Worm (Caenorhabditis elegans) whole organism, young adult: ENCODE results near the gene F20B10.3.

ENCODE experiments used
- C06A6.2 ChIP-seq: fragments of 200-800 bp; sonication (Bioruptor generic); conservative IDR thresholded peaks from 2 replicates; pipeline ENCODE4 v1.3.6; 2022; ENCODE audit warnings: missing genetic modification characterization, missing compliant biosample characterization
- C17E4.6 ChIP-seq: fragments of 200-800 bp; sonication (Bioruptor generic); IDR thresholded peaks from 2 replicates; pipeline ENCODE4 v1.3.6; 2022; ENCODE audit warnings: missing genetic modification reagents, missing genetic modification characterization, missing compliant biosample characterization
- D2030.7 ChIP-seq: fragments of 200-800 bp; sonication (Bioruptor generic); IDR thresholded peaks from 2 replicates; pipeline ENCODE4 v1.3.6; 2022; ENCODE audit warnings: missing genetic modification reagents, missing genetic modification characterization, missing compliant biosample characterization
- F10E7.11 ChIP-seq: sonication (generic microtip); optimal IDR thresholded peaks from 2 replicates; lab custom pipeline; 2017; ENCODE audit warnings: mild to moderate bottlenecking, missing genetic modification characterization, moderate library complexity, missing compliant biosample characterization
- F23B12.7 ChIP-seq: sonication (generic microtip); optimal IDR thresholded peaks from 2 replicates; lab custom pipeline; 2017; ENCODE audit warnings: missing genetic modification characterization, mild to moderate bottlenecking, missing compliant biosample characterization, antibody characterized with exemption, moderate library complexity; ENCODE audit not compliant: insufficient read depth
- F33H1.4 ChIP-seq: fragments of 200-800 bp; sonication (Bioruptor generic); IDR thresholded peaks from 2 replicates; pipeline ENCODE4 v1.3.6; 2022; ENCODE audit warnings: missing genetic modification reagents, missing genetic modification characterization, missing compliant biosample characterization
- F37B4.10 ChIP-seq: fragments of 200-800 bp; sonication (Bioruptor generic); IDR thresholded peaks from 2 replicates; pipeline ENCODE4 v1.3.6; 2022; ENCODE audit warnings: missing genetic modification characterization, missing compliant biosample characterization
- F55B11.4 ChIP-seq: sonication (generic microtip); optimal IDR thresholded peaks from 2 replicates; lab custom pipeline; 2016; ENCODE audit warnings: missing compliant biosample characterization, missing genetic modification characterization, borderline replicate concordance; ENCODE audit not compliant: insufficient read depth
- F57A8.1 ChIP-seq: fragments of 200-800 bp; sonication (Bioruptor generic); optimal IDR thresholded peaks from 2 replicates; lab custom pipeline; 2018; ENCODE audit warnings: mild to moderate bottlenecking, missing genetic modification characterization, moderate library complexity, missing compliant biosample characterization
- F57C9.4 ChIP-seq: sonication (generic microtip); optimal IDR thresholded peaks from 2 replicates; lab custom pipeline; 2017; ENCODE audit warnings: mild to moderate bottlenecking, missing genetic modification characterization, missing compliant biosample characterization
- K12H6.12 ChIP-seq: fragments of 200-800 bp; sonication (Bioruptor generic); optimal IDR thresholded peaks from 2 replicates; lab custom pipeline; 2018; ENCODE audit warnings: mild to moderate bottlenecking, missing genetic modification characterization, missing compliant biosample characterization
- T07F8.4 ChIP-seq: sonication (generic microtip); optimal IDR thresholded peaks from 2 replicates; lab custom pipeline; 2016; ENCODE audit warnings: mild to moderate bottlenecking, missing genetic modification characterization, moderate library complexity, missing compliant biosample characterization
- T26A5.8 ChIP-seq: sonication (generic microtip); optimal IDR thresholded peaks from 2 replicates; lab custom pipeline; 2016; ENCODE audit warnings: missing genetic modification characterization, missing compliant biosample characterization
- Y53G8AR.9 ChIP-seq: fragments of 200-800 bp; sonication (Bioruptor generic); conservative IDR thresholded peaks from 2 replicates; pipeline ENCODE4 v1.3.6; 2022; ENCODE audit warnings: missing genetic modification reagents, missing genetic modification characterization, missing compliant biosample characterization
- Y79H2A.3 ChIP-seq: fragments of 200-800 bp; sonication (Bioruptor generic); conservative IDR thresholded peaks from 2 replicates; pipeline ENCODE4 v1.3.6; 2022; ENCODE audit warnings: missing genetic modification reagents, missing genetic modification characterization, missing compliant biosample characterization
- ama-1 ChIP-seq, 3 experiments: fragments of 150-350 bp in 1 of 3; sonication (generic microtip) in 2 of 3; optimal IDR thresholded peaks; 2 replicates each; lab custom pipeline; 2014 to 2018; ENCODE audit warnings: missing biosample characterization in 2 of 3, missing genetic modification characterization in 2 of 3, missing genetic modification reagents in 2 of 3
- atf-7 ChIP-seq: sonication (generic microtip); optimal IDR thresholded peaks from 2 replicates; lab custom pipeline; 2017; ENCODE audit warnings: mild to moderate bottlenecking, missing genetic modification characterization, missing compliant biosample characterization
- attf-3 ChIP-seq: fragments of 200-800 bp; sonication (Bioruptor generic); conservative IDR thresholded peaks from 2 replicates; pipeline ENCODE4 v1.3.6; 2022; ENCODE audit warnings: missing genetic modification reagents, missing genetic modification characterization, missing compliant biosample characterization
- ccch-3 ChIP-seq: fragments of 200-800 bp; sonication (Bioruptor generic); optimal IDR thresholded peaks from 2 replicates; lab custom pipeline; 2018; ENCODE audit warnings: mild to moderate bottlenecking, missing genetic modification characterization, missing compliant biosample characterization
- cebp-1 ChIP-seq, 2 experiments: fragments of 200-800 bp in 1 of 2; sonication (Bioruptor generic) in 1 of 2; sonication (generic microtip) in 1 of 2; IDR thresholded peaks in 1 of 2; optimal IDR thresholded peaks in 1 of 2; 2 replicates each; pipeline versions ENCODE4 v1.3.6 to Lab custom; 2017 to 2022; ENCODE audit warnings: missing compliant biosample characterization in 2 of 2, missing genetic modification characterization in 2 of 2, mild to moderate bottlenecking in 1 of 2, missing genetic modification reagents in 1 of 2, moderate library complexity in 1 of 2
- ceh-40 ChIP-seq: fragments of 200-800 bp; sonication (Bioruptor generic); IDR thresholded peaks from 2 replicates; pipeline ENCODE4 v1.3.6; 2022; ENCODE audit warnings: missing genetic modification characterization, missing compliant biosample characterization
- ceh-58 ChIP-seq: fragments of 200-800 bp; sonication (Bioruptor generic); IDR thresholded peaks from 2 replicates; pipeline ENCODE4 v1.3.6; 2022; ENCODE audit warnings: missing genetic modification characterization, missing compliant biosample characterization
- chd-7 ChIP-seq: sonication (generic microtip); optimal IDR thresholded peaks from 2 replicates; lab custom pipeline; 2016; ENCODE audit warnings: mild to moderate bottlenecking, missing genetic modification characterization, moderate library complexity, missing compliant biosample characterization
- dox-1 ChIP-seq: fragments of 200-800 bp; sonication (Bioruptor generic); IDR thresholded peaks from 2 replicates; pipeline ENCODE4 v1.3.6; 2022; ENCODE audit warnings: missing genetic modification reagents, missing genetic modification characterization, missing compliant biosample characterization
- dpff-1 ChIP-seq: sonication (generic microtip); optimal IDR thresholded peaks from 2 replicates; lab custom pipeline; 2017; ENCODE audit warnings: mild to moderate bottlenecking, missing genetic modification characterization, missing compliant biosample characterization
- him-1 ChIP-seq: sonication (generic microtip); optimal IDR thresholded peaks from 2 replicates; lab custom pipeline; 2016; ENCODE audit warnings: missing genotype, missing genetic modification reagents, missing genetic modification characterization, missing compliant biosample characterization
- hmg-20 ChIP-seq: fragments of 200-800 bp; sonication (Bioruptor generic); IDR thresholded peaks from 2 replicates; pipeline ENCODE4 v1.3.6; 2022; ENCODE audit warnings: missing genetic modification reagents, missing genetic modification characterization, missing compliant biosample characterization
- lir-1 ChIP-seq: fragments of 200-800 bp; sonication (Bioruptor generic); conservative IDR thresholded peaks from 2 replicates; pipeline ENCODE4 v1.3.6; 2022; ENCODE audit warnings: missing genetic modification reagents, missing genetic modification characterization, missing compliant biosample characterization
- madf-3 ChIP-seq: fragments of 200-800 bp; sonication (Bioruptor generic); IDR thresholded peaks from 2 replicates; pipeline ENCODE4 v1.3.6; 2022; ENCODE audit warnings: missing genetic modification reagents, missing genetic modification characterization, missing compliant biosample characterization
- madf-8 ChIP-seq: fragments of 200-800 bp; sonication (Bioruptor generic); conservative IDR thresholded peaks from 2 replicates; pipeline ENCODE4 v1.3.6; 2022; ENCODE audit warnings: missing genetic modification reagents, missing genetic modification characterization, missing compliant biosample characterization
- mxl-1 ChIP-seq: sonication (generic microtip); optimal IDR thresholded peaks from 2 replicates; lab custom pipeline; 2016; ENCODE audit warnings: missing genetic modification characterization, missing compliant biosample characterization
- nfyb-1 ChIP-seq: fragments of 200-800 bp; sonication (Bioruptor generic); IDR thresholded peaks from 2 replicates; pipeline ENCODE4 v1.3.6; 2022; ENCODE audit warnings: missing genetic modification reagents, missing genetic modification characterization, missing compliant biosample characterization
- nhr-80 ChIP-seq: sonication (generic microtip); optimal IDR thresholded peaks from 2 replicates; lab custom pipeline; 2016; ENCODE audit warnings: missing genetic modification characterization, missing compliant biosample characterization
- nhr-90 ChIP-seq: sonication (generic microtip); optimal IDR thresholded peaks from 2 replicates; lab custom pipeline; 2016; ENCODE audit warnings: missing genotype, mild to moderate bottlenecking, missing genetic modification characterization, missing compliant biosample characterization
- pha-4 ChIP-seq: fragments of 150-350 bp; sonication (generic microtip); optimal IDR thresholded peaks from 2 replicates; lab custom pipeline; 2014; ENCODE audit warnings: missing biosample characterization, missing genetic modification reagents, missing genetic modification characterization
- rec-8 ChIP-seq, 2 experiments: sonication (generic microtip); optimal IDR thresholded peaks; 2 replicates each; lab custom pipeline; 2016; ENCODE audit warnings: mild to moderate bottlenecking in 2 of 2, missing genetic modification characterization in 2 of 2, missing genetic modification reagents in 2 of 2, missing genotype in 2 of 2, missing biosample characterization in 1 of 2, missing compliant biosample characterization in 1 of 2, moderate library complexity in 1 of 2
- sdz-38 ChIP-seq: sonication (generic microtip); optimal IDR thresholded peaks from 2 replicates; lab custom pipeline; 2016; ENCODE audit warnings: missing genotype, missing genetic modification characterization, missing compliant biosample characterization
- snpc-3.4 ChIP-seq: sonication (generic microtip); optimal IDR thresholded peaks from 2 replicates; lab custom pipeline; 2017; ENCODE audit warnings: missing genetic modification characterization, mild to moderate bottlenecking, missing compliant biosample characterization, antibody characterized with exemption, moderate library complexity, missing genotype, missing genetic modification reagents
- tbx-9 ChIP-seq: sonication (generic microtip); optimal IDR thresholded peaks from 2 replicates; lab custom pipeline; 2016; ENCODE audit warnings: borderline replicate concordance, missing genetic modification characterization, inconsistent platforms, missing compliant biosample characterization
- tlf-1 ChIP-seq: fragments of 200-800 bp; sonication (Bioruptor generic); optimal IDR thresholded peaks from 2 replicates; lab custom pipeline; 2018; ENCODE audit warnings: mild to moderate bottlenecking, missing genetic modification characterization, missing compliant biosample characterization
- unc-62 ChIP-seq: fragments of 150-350 bp; optimal IDR thresholded peaks from 2 replicates; lab custom pipeline; 2014; ENCODE audit warnings: missing biosample characterization, missing genetic modification reagents, missing genetic modification characterization
- zfh-2 ChIP-seq: fragments of 200-800 bp; sonication (Bioruptor generic); conservative IDR thresholded peaks from 2 replicates; pipeline ENCODE4 v1.3.6; 2022; ENCODE audit warnings: missing genetic modification reagents, missing genetic modification characterization, missing compliant biosample characterization
- ztf-22 ChIP-seq: fragments of 200-800 bp; sonication (Bioruptor generic); optimal IDR thresholded peaks from 2 replicates; lab custom pipeline; 2018; ENCODE audit warnings: mild to moderate bottlenecking, missing genetic modification characterization, moderate library complexity, missing compliant biosample characterization
- ztf-26 ChIP-seq: sonication (generic microtip); optimal IDR thresholded peaks from 2 replicates; lab custom pipeline; 2017; ENCODE audit warnings: missing genetic modification characterization, missing compliant biosample characterization
- ztf-6 ChIP-seq: fragments of 200-800 bp; sonication (Bioruptor generic); IDR thresholded peaks from 2 replicates; pipeline ENCODE4 v1.3.6; 2022; ENCODE audit warnings: missing genetic modification reagents, missing genetic modification characterization, missing compliant biosample characterization

The F20B10.3 gene

ce11 chrIV:12194668-12195067 is 26.6 kb downstream of the F20B10.3 start (continued):
- TF ChIP-seq hmg-20 (GFP tag; lab: Robert Waterston, UW) (no peak), dpff-1 (tag; lab: Kevin White, UChicago) (no peak), T26A5.8 (tag; lab: Kevin White, UChicago) (no peak), C06A6.2 (no peak), cebp-1 (GFP tag; IDR thresholded peaks at IDR 0.05; lab: Robert Waterston, UW) (no peak), cebp-1 (tag; optimal IDR thresholded peaks at IDR 0.05; lab: Kevin White, UChicago) (no peak), ceh-40 (no peak), sdz-38 (no peak), F57C9.4 (no peak), nhr-90 (no peak), ccch-3 (GFP tag; lab: Kevin White, UChicago) (no peak), F57A8.1 (GFP tag; lab: Kevin White, UChicago) (no peak), ztf-26 (tag; lab: Kevin White, UChicago) (no peak), ztf-22 (no peak), F37B4.10 (GFP tag; lab: Robert Waterston, UW) (no peak), F23B12.7 (no peak), ama-1 (optimal IDR thresholded peaks at IDR 0.05; lab: Kevin White, UChicago) (no peak), ama-1 (GFP tag; optimal IDR thresholded peaks at IDR 0.05; lab: Kevin White, UChicago) (no peak), F55B11.4 (tag; lab: Kevin White, UChicago) (no peak), D2030.7 (peak; percentile 54; the same call in 1 of the 2 replicates), Y79H2A.3 (GFP tag; lab: Robert Waterston, UW) (no peak), madf-8 (GFP tag; lab: Robert Waterston, UW) (peak; percentile 70), tlf-1 (no peak), chd-7 (tag; lab: Kevin White, UChicago) (no peak), rec-8 (tag; optimal IDR thresholded peaks at IDR 0.05; lab: Kevin White, UChicago) (no peak), lir-1 (GFP tag; lab: Robert Waterston, UW) (no peak), F10E7.11 (tag; lab: Kevin White, UChicago) (no peak), F33H1.4 (GFP tag; lab: Robert Waterston, UW) (peak; percentile 91), mxl-1 (no peak), C17E4.6 (GFP tag; lab: Robert Waterston, UW) (no peak), dox-1 (GFP tag; lab: Robert Waterston, UW) (no peak), unc-62 (GFP tag; lab: Kevin White, UChicago) (no peak), madf-3 (GFP tag; lab: Robert Waterston, UW) (no peak), him-1 (tag; lab: Kevin White, UChicago) (peak; percentile 14), K12H6.12 (tag; lab: Kevin White, UChicago) (no peak), nhr-80 (no peak), snpc-3.4 (tag; lab: Kevin White, UChicago) (no peak)

- TF ChIP-seq mxl-1 (no peak), ceh-58 (GFP tag; lab: Robert Waterston, UW) (no peak), nhr-80 (peak; percentile 42)
Measured at ce11 chrIV:12196608-12197007, 28.6 kb downstream of the F20B10.3 start.

- TF ChIP-seq tbx-9 (no peak), atf-7 (tag; lab: Kevin White, UChicago) (peak; percentile 78), snpc-3.4 (tag; lab: Kevin White, UChicago) (no peak), hmg-20 (GFP tag; lab: Robert Waterston, UW) (no peak), ztf-6 (no peak), attf-3 (GFP tag; lab: Robert Waterston, UW) (no peak), ztf-26 (tag; lab: Kevin White, UChicago) (no peak), lir-1 (GFP tag; lab: Robert Waterston, UW) (0 out of 2 replicates have a peak, but pooled peaks have one; percentile 37), Y53G8AR.9 (GFP tag; lab: Robert Waterston, UW) (no peak), mxl-1 (no peak), F33H1.4 (GFP tag; lab: Robert Waterston, UW) (no peak), dox-1 (GFP tag; lab: Robert Waterston, UW) (0 out of 2 replicates have a peak, but pooled peaks have one; percentile 24), T07F8.4 (tag; lab: Kevin White, UChicago) (no peak), Y79H2A.3 (GFP tag; lab: Robert Waterston, UW) (no peak), nfyb-1 (peak; percentile 9; the same call in 1 of the 2 replicates), pha-4 (peak; percentile 70), zfh-2 (GFP tag; lab: Robert Waterston, UW) (no peak), F10E7.11 (tag; lab: Kevin White, UChicago) (no peak)
Measured at ce11 chrIV:12197679-12198078, 29.6 kb downstream of the F20B10.3 start.
